Fruit fly (Drosophila melanogaster) whole organism: ENCODE results near the gene tap.

Experiments used
- CG8478 ChIP-seq: fragments of >200 bp; optimal IDR thresholded peaks from 2 replicates; lab custom pipeline; 2018; ENCODE audit warnings: inconsistent platforms
- psq ChIP-seq: fragments of >200 bp; optimal IDR thresholded peaks from 2 replicates; lab custom pipeline; 2017

DNA sequence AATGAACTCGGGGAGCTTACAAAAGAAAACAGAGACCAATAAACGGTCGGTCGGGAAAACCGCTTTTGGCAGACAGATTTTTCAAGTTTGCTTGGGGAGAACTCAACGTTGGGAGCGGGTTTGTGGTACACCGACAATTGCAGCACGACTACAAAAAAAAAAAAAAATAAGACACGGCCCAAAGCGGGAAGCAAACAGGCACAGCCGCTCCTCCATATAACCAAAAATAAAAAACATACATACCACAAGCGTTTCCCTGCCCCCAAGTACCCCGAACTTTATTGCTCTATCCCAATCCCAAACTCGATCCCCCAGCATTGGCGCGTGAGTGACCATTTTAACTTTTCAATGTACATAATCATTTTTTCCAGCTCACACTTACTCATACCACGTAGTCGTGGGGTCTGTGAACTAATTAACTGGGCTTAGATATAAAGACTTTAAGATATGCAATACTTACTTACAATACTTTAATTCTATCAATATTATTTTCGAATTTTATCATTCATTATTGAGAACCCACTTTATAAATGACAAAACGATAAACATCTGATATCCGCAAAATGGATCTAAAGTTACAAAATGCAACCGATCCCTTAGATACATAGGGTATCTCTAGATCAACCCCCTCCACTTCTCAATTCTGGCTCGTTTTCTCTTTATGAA lies 15.6 kb downstream of the tap start:
- TF ChIP-seq psq (no peak), CG8478 (lab: Kevin White, UChicago) (no peak)
